Fruit fly (Drosophila melanogaster): ENCODE measurements around the gene RpS27A.

Gene RpS27A

dm6 chr2L:10418981-10419380 lies 10.8 kb downstream of the RpS27A start, which contains the start of gene RfC3 (continued):
- peak; percentile 92 for TF ChIP-seq CG13287 (GFP tag; IDR thresholded peaks at IDR 0.05; ENCODE audit: partially characterized antibody)
- no peak for TF ChIP-seq CG3847 (GFP tag; IDR thresholded peaks at IDR 0.05)
- TF ChIP-seq dmrt99B (tag; optimal IDR thresholded peaks at IDR 0.05): no peak
- no peak for TF ChIP-seq bsh (GFP tag; optimal IDR thresholded peaks at IDR 0.05)
- TF ChIP-seq Bgb (GFP tag; IDR thresholded peaks at IDR 0.05; ENCODE audit: partially characterized antibody): peak; percentile 83
- TF ChIP-seq pnt (GFP tag; optimal IDR thresholded peaks at IDR 0.05): no peak
- TF ChIP-seq CG34224 (GFP tag; IDR thresholded peaks at IDR 0.05; ENCODE audit: partially characterized antibody): peak; percentile 98
- TF ChIP-seq amos (GFP tag; IDR thresholded peaks at IDR 0.05; ENCODE audit: partially characterized antibody): peak; percentile 76; the same call in 1 of the 2 replicates
- TF ChIP-seq Dref (GFP tag; IDR thresholded peaks at IDR 0.05): peak; percentile 95
- no peak for TF ChIP-seq Optix (GFP tag; IDR thresholded peaks at IDR 0.05)
- TF ChIP-seq CG17829 (tag; optimal IDR thresholded peaks at IDR 0.05): peak; percentile 2
- TF ChIP-seq ato (GFP tag; IDR thresholded peaks at IDR 0.05; ENCODE audit: partially characterized antibody): peak; percentile 94
- peak; percentile 92 for TF ChIP-seq CG30020 (tag; optimal IDR thresholded peaks at IDR 0.05)
- no peak for TF ChIP-seq Lim3 (GFP tag; IDR thresholded peaks at IDR 0.05)
- peak; percentile 97 for TF ChIP-seq tna (GFP tag; IDR thresholded peaks at IDR 0.05; ENCODE audit: partially characterized antibody)
- TF ChIP-seq CG6791 (GFP tag; IDR thresholded peaks at IDR 0.05; ENCODE audit: partially characterized antibody): peak; percentile 89
- no peak for TF ChIP-seq tll (GFP tag; optimal IDR thresholded peaks at IDR 0.05)
- TF ChIP-seq E2f2 (GFP tag; IDR thresholded peaks at IDR 0.05): peak; percentile 90
- peak; percentile 51; the same call in 1 of the 2 replicates for TF ChIP-seq MBD-R2 (GFP tag; IDR thresholded peaks at IDR 0.05)
- peak; percentile 98 for TF ChIP-seq HLH4C (GFP tag; IDR thresholded peaks at IDR 0.05; ENCODE audit: partially characterized antibody)
- no peak for TF ChIP-seq Hr39 (optimal IDR thresholded peaks at IDR 0.05)
- TF ChIP-seq gcm (GFP tag; optimal IDR thresholded peaks at IDR 0.05): no peak
- TF ChIP-seq otp (GFP tag; IDR thresholded peaks at IDR 0.05): no peak
- no peak for TF ChIP-seq CG15269 (tag; optimal IDR thresholded peaks at IDR 0.05)
- TF ChIP-seq mld (GFP tag; IDR thresholded peaks at IDR 0.05; ENCODE audit: partially characterized antibody): peak; percentile 94
- peak; percentile 92 for TF ChIP-seq Dp (GFP tag; optimal IDR thresholded peaks at IDR 0.05)
- no peak for TF ChIP-seq cas (GFP tag; IDR thresholded peaks at IDR 0.05)
- TF ChIP-seq peb (GFP tag; IDR thresholded peaks at IDR 0.05): no peak
- TF ChIP-seq CG13894 (tag; optimal IDR thresholded peaks at IDR 0.05): no peak
- TF ChIP-seq Fer3 (tag; optimal IDR thresholded peaks at IDR 0.05): no peak
- TF ChIP-seq CG33557 (GFP tag; optimal IDR thresholded peaks at IDR 0.05): no peak
- no peak for TF ChIP-seq CG7271 (tag; optimal IDR thresholded peaks at IDR 0.05)
- no peak for TF ChIP-seq cad (GFP tag; optimal IDR thresholded peaks at IDR 0.05)
- TF ChIP-seq vnd (GFP tag; IDR thresholded peaks at IDR 0.05; ENCODE audit: partially characterized antibody): peak; percentile 87
- no peak for TF ChIP-seq CG17361 (GFP tag; IDR thresholded peaks at IDR 0.05)
- peak; percentile 95 for TF ChIP-seq bbx (GFP tag; IDR thresholded peaks at IDR 0.05; ENCODE audit: partially characterized antibody)

dm6 chr2L:10422643-10423606 lies 14.8 kb downstream of the RpS27A start, which contains the start of the genes pie and Wdfy2:
TSS of gene pie (minus strand) at chr2L:10422780.
TSS of gene Wdfy2 (plus strand) at chr2L:10423291.
- TF ChIP-seq row (GFP tag; IDR thresholded peaks at IDR 0.05) (peak; percentile 77), slbo (GFP tag; IDR thresholded peaks at IDR 0.05) (0 out of 2 replicates have a peak, but pooled peaks have one; percentile 22), Lhr (GFP tag; optimal IDR thresholded peaks at IDR 0.05) (no peak), psq (GFP tag; optimal IDR thresholded peaks at IDR 0.05) (no peak), fru (optimal IDR thresholded peaks at IDR 0.05) (no peak), CG4360 (GFP tag; IDR thresholded peaks at IDR 0.05) (no peak), CG12659 (GFP tag; optimal IDR thresholded peaks at IDR 0.05) (peak; percentile 36), Mes4 (GFP tag; optimal IDR thresholded peaks at IDR 0.05) (no peak), Dp (GFP tag; optimal IDR thresholded peaks at IDR 0.05) (peak; percentile 73), dm (GFP tag; optimal IDR thresholded peaks at IDR 0.05) (no peak), H15 (GFP tag; IDR thresholded peaks at IDR 0.05) (no peak), CG4820 (GFP tag; optimal IDR thresholded peaks at IDR 0.05) (no peak), CG14710 (tag; optimal IDR thresholded peaks at IDR 0.05) (peak; percentile 39), CG34224 (GFP tag; IDR thresholded peaks at IDR 0.05; ENCODE audit: partially characterized antibody) (no peak), CG9215 (GFP tag; IDR thresholded peaks at IDR 0.05) (no peak)
